Fruit fly (Drosophila melanogaster) Kc167 (cell line): ENCODE data around the gene smg.

Experiments
- Sin3A ChIP-seq: fragments of >200 bp; optimal IDR thresholded peaks from 2 replicates; lab custom pipeline; 2018; ENCODE audit warnings: missing external identifiers
- h ChIP-seq: fragments of >200 bp; optimal IDR thresholded peaks from 3 replicates; lab custom pipeline; 2018; ENCODE audit warnings: missing external identifiers
- psq ChIP-seq: fragments of >200 bp; optimal IDR thresholded peaks from 2 replicates; lab custom pipeline; 2017; ENCODE audit warnings: missing external identifiers
- ttk ChIP-seq: sonication (Bioruptor generic); optimal IDR thresholded peaks from 2 replicates; lab custom pipeline; 2017; ENCODE audit warnings: missing external identifiers

DNA sequence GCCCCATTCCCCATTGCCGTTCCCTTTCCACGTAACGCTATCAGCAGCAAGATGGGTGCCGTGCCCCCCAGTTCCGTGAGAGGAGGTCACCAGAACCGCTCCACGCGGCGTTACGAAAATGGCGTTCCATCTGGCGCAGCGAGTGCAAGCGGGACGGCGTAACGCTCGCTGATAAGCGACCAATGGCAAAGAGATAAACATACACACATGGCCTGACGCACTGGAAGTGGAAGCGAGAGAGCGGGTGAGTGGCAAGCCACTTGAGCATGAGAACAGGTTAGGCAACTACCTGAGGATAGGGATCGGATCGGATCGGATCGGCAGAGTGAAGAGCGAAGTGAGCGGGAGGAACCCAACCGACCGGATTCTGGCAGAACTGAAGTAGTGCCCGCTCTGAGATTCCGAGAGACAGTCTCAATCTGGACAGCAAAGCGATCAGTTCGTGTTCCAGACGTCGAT is 7.0 kb upstream of the smg start, which contains the start of gene Doc3:
- no peak for TF ChIP-seq ttk (lab: Kevin White, UChicago)
- no peak for TF ChIP-seq psq (lab: Kevin White, UChicago)
- no peak for TF ChIP-seq h
- TF ChIP-seq Sin3A = no peak
